Fruit fly (Drosophila melanogaster) whole organism, prepupa: ENCODE results near the gene eyg.
A peak's percentile ranks its signal among the peaks of the same experiment; 100 is the strongest.

ENCODE experiments used
- CG32006 ChIP-seq: fragments of 200-800 bp; sonication (Bioruptor generic); optimal IDR thresholded peaks from 3 replicates; lab custom pipeline; 2017; ENCODE audit warnings: missing biosample characterization, mild to moderate bottlenecking, missing genetic modification characterization
- CG4318 ChIP-seq: fragments of 200-800 bp; sonication (Bioruptor generic); optimal IDR thresholded peaks from 3 replicates; lab custom pipeline; 2017; ENCODE audit warnings: missing biosample characterization, mild to moderate bottlenecking, missing genetic modification characterization
- CG6276 ChIP-seq: fragments of 200-800 bp; sonication (Bioruptor generic); optimal IDR thresholded peaks from 2 replicates; lab custom pipeline; 2017; ENCODE audit warnings: missing biosample characterization, mild to moderate bottlenecking, missing genetic modification characterization
- CG8632 ChIP-seq: fragments of 200-800 bp; sonication (Bioruptor generic); optimal IDR thresholded peaks from 3 replicates; lab custom pipeline; 2016; ENCODE audit warnings: missing biosample characterization, missing genetic modification characterization
- Eip93F ChIP-seq: fragments of 200-800 bp; sonication (Bioruptor generic); optimal IDR thresholded peaks from 2 replicates; lab custom pipeline; 2016; ENCODE audit warnings: missing biosample characterization, mild to moderate bottlenecking, missing genetic modification characterization
- Ets21C ChIP-seq: fragments of 200-800 bp; sonication (Bioruptor generic); optimal IDR thresholded peaks from 3 replicates; lab custom pipeline; 2016; ENCODE audit warnings: missing biosample characterization, missing genetic modification characterization

dm6 chr3L:12501249-12501648 is 33.4 kb upstream of the eyg start, which contains the start of the genes CG10638 and CG10681:
- TF ChIP-seq CG32006 (GFP tag; lab: Kevin White, UChicago): no peak
- peak; percentile 4 for TF ChIP-seq CG8632
- TF ChIP-seq CG4318: no peak
- TF ChIP-seq Eip93F (GFP tag; lab: Kevin White, UChicago): peak; percentile 36
- no peak for TF ChIP-seq CG6276 (GFP tag; lab: Kevin White, UChicago)
- TF ChIP-seq Ets21C (GFP tag; lab: Kevin White, UChicago): no peak
